Worm (Caenorhabditis elegans) whole organism, early embryonic: ENCODE data around the gene srsx-31.
A peak's percentile ranks its signal among the peaks of the same experiment; 100 is the strongest.

ENCODE experiments used
- B0310.2 ChIP-seq: sonication (generic microtip); optimal IDR thresholded peaks from 2 replicates; lab custom pipeline; 2016; ENCODE audit warnings: mild to moderate bottlenecking, missing genetic modification characterization, missing compliant biosample characterization
- F13C5.2 ChIP-seq: sonication (generic microtip); optimal IDR thresholded peaks from 2 replicates; lab custom pipeline; 2017; ENCODE audit warnings: mild to moderate bottlenecking, missing genetic modification characterization, inconsistent platforms, missing compliant biosample characterization
- aly-1 ChIP-seq: sonication (generic microtip); optimal IDR thresholded peaks from 2 replicates; lab custom pipeline; 2016; ENCODE audit warnings: missing genetic modification characterization, missing compliant biosample characterization
- ama-1 ChIP-seq: fragments of 150-350 bp; optimal IDR thresholded peaks from 2 replicates; lab custom pipeline; 2014
- ceh-13 ChIP-seq: fragments of 200-800 bp; sonication (Bioruptor generic); optimal IDR thresholded peaks from 2 replicates; lab custom pipeline; 2018; ENCODE audit warnings: mild to moderate bottlenecking, missing genetic modification characterization, missing compliant biosample characterization
- ceh-36 ChIP-seq: sonication (generic microtip); optimal IDR thresholded peaks from 2 replicates; lab custom pipeline; 2016; ENCODE audit warnings: missing genetic modification characterization, inconsistent platforms, missing compliant biosample characterization
- ets-7 ChIP-seq: sonication (generic microtip); optimal IDR thresholded peaks from 2 replicates; lab custom pipeline; 2016; ENCODE audit warnings: missing genotype, missing genetic modification characterization, missing compliant biosample characterization
- flt-1 ChIP-seq: fragments of 200-800 bp; sonication (Bioruptor generic); IDR thresholded peaks from 2 replicates; pipeline ENCODE4 v1.3.6; 2022; ENCODE audit warnings: missing genetic modification characterization, missing compliant biosample characterization
- hmbx-1 ChIP-seq: sonication (generic microtip); optimal IDR thresholded peaks from 2 replicates; lab custom pipeline; 2016; ENCODE audit warnings: mild to moderate bottlenecking, missing genetic modification characterization, missing compliant biosample characterization
- hmg-4 ChIP-seq: fragments of 200-800 bp; sonication (Bioruptor generic); optimal IDR thresholded peaks from 2 replicates; lab custom pipeline; 2018; ENCODE audit warnings: mild to moderate bottlenecking, missing genetic modification characterization, missing compliant biosample characterization
- hnd-1 ChIP-seq: sonication (generic microtip); optimal IDR thresholded peaks from 2 replicates; lab custom pipeline; 2016; ENCODE audit warnings: missing genetic modification characterization, missing compliant biosample characterization
- pes-1 ChIP-seq: fragments of 200-800 bp; sonication (Bioruptor generic); IDR thresholded peaks from 2 replicates; pipeline ENCODE4 v1.3.6; 2022; ENCODE audit warnings: missing genetic modification reagents, missing genetic modification characterization, missing compliant biosample characterization
- scrt-1 ChIP-seq: fragments of 200-800 bp; sonication (Bioruptor generic); IDR thresholded peaks from 2 replicates; pipeline ENCODE4 v1.3.6; 2022; ENCODE audit warnings: missing genetic modification characterization, missing compliant biosample characterization
- sea-1 ChIP-seq: fragments of 200-800 bp; sonication (Bioruptor generic); conservative IDR thresholded peaks from 2 replicates; pipeline ENCODE4 v1.3.6; 2022; ENCODE audit warnings: missing genetic modification characterization, missing compliant biosample characterization
- tbx-11 ChIP-seq: fragments of 200-800 bp; sonication (Bioruptor generic); IDR thresholded peaks from 2 replicates; pipeline ENCODE4 v1.3.6; 2022; ENCODE audit warnings: missing genetic modification characterization, missing compliant biosample characterization
- tbx-37 ChIP-seq: fragments of 200-800 bp; sonication (Bioruptor generic); conservative IDR thresholded peaks from 2 replicates; pipeline ENCODE4 v1.3.6; 2022; ENCODE audit warnings: missing genetic modification reagents, missing genetic modification characterization, missing compliant biosample characterization
- tra-4 ChIP-seq: sonication (generic microtip); optimal IDR thresholded peaks from 2 replicates; lab custom pipeline; 2017; ENCODE audit warnings: missing genetic modification characterization, missing compliant biosample characterization

srsx-31 gene

DNA sequence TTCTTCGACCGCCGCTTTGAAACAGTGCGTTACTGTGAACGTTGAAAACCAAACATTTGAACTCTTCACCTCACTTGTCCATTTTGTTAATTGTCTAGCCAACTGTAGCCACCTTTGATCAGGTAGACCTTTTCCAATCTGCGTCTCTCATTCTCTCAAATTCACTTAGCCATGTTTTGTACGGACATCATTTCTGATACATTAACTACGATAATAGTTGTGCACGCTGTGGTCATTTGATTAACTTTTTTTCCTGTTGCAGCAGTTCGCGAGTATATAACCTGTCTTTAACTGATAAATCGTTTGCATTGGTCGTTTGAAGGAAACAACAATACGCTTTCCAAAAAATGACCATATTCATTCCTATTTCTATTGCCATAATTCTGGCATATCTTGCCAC is 37.5 kb downstream of the srsx-31 start, which contains the start of gene cyp-29A2:
Gene cyp-29A2 (plus strand): TSS at position 190 of the 400 bp plus-strand sequence.
- TF ChIP-seq hmg-4 (GFP tag; lab: Kevin White, UChicago) (no peak), pes-1 (GFP tag; lab: Robert Waterston, UW) (no peak), ceh-36 (tag; lab: Kevin White, UChicago) (no peak), hnd-1 (tag; lab: Kevin White, UChicago) (no peak), tbx-37 (GFP tag; lab: Robert Waterston, UW) (no peak), flt-1 (no peak), scrt-1 (GFP tag; lab: Robert Waterston, UW) (no peak), sea-1 (GFP tag; lab: Robert Waterston, UW) (no peak), aly-1 (tag; lab: Kevin White, UChicago) (no peak), B0310.2 (tag; lab: Kevin White, UChicago) (no peak), tra-4 (no peak), tbx-11 (GFP tag; lab: Robert Waterston, UW) (no peak), ceh-13 (GFP tag; lab: Kevin White, UChicago) (no peak), ama-1 (lab: Kevin White, UChicago) (no peak), F13C5.2 (tag; lab: Kevin White, UChicago) (no peak), hmbx-1 (tag; lab: Kevin White, UChicago) (no peak), ets-7 (tag; lab: Kevin White, UChicago) (no peak)

DNA sequence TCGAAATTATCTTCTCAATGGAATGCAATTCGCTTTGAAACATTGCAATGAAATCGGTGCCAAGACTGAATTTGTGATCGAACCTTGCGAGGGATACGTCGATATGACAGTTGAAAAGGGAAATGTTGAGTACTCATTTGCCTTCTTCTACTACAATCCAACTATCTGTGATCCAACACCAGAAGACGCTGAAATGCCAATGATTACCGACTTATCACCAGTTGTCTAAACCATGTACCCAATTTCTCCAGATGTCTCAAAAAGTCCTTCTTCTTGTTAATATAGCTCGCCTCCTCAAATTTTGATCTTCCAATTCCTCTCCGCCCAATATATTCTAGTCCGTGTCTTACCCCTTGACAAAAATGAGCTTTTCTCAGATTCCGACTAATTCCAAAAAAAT is 38.7 kb downstream of the srsx-31 start:
- TF ChIP-seq tbx-11 (GFP tag; lab: Robert Waterston, UW), result no peak
- no peak for TF ChIP-seq B0310.2 (tag; lab: Kevin White, UChicago)
- no peak for TF ChIP-seq hnd-1 (tag; lab: Kevin White, UChicago)
- no peak for TF ChIP-seq ceh-36 (tag; lab: Kevin White, UChicago)
- TF ChIP-seq hmg-4 (GFP tag; lab: Kevin White, UChicago), result no peak
- TF ChIP-seq hmbx-1 (tag; lab: Kevin White, UChicago), result no peak
- TF ChIP-seq aly-1 (tag; lab: Kevin White, UChicago), result no peak
- no peak for TF ChIP-seq scrt-1 (GFP tag; lab: Robert Waterston, UW)
- TF ChIP-seq ceh-13 (GFP tag; lab: Kevin White, UChicago), result no peak
- no peak for TF ChIP-seq tbx-37 (GFP tag; lab: Robert Waterston, UW)
- no peak for TF ChIP-seq pes-1 (GFP tag; lab: Robert Waterston, UW)
- no peak for TF ChIP-seq ets-7 (tag; lab: Kevin White, UChicago)
- TF ChIP-seq tra-4, result no peak
- no peak for TF ChIP-seq flt-1
- TF ChIP-seq sea-1 (GFP tag; lab: Robert Waterston, UW), result no peak
- no peak for TF ChIP-seq F13C5.2 (tag; lab: Kevin White, UChicago)
- no peak for TF ChIP-seq ama-1 (lab: Kevin White, UChicago)

DNA sequence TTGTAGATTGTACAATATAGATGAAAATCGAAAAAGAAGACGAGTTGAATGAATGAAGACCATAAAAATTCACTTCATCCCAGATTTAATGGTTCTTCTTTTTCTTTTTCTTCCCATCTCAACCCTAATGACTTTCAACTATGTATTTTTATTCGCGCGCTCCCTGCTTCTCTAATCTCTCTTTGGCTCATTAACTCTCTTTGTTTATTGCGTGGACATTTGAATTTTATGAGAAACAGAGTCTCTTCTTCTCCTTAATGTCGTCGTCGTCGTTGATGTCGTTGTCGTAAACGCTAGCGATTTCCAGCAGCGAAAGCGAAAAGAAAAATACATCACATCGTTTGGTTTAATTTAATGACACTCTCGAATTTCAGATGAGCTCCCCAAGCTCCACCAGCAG is 40.3 kb downstream of the srsx-31 start:
- no peak for TF ChIP-seq B0310.2 (tag; lab: Kevin White, UChicago)
- TF ChIP-seq pes-1 (GFP tag; lab: Robert Waterston, UW), result no peak
- TF ChIP-seq tra-4, result no peak
- no peak for TF ChIP-seq sea-1 (GFP tag; lab: Robert Waterston, UW)
- no peak for TF ChIP-seq tbx-11 (GFP tag; lab: Robert Waterston, UW)
- no peak for TF ChIP-seq flt-1
- TF ChIP-seq ets-7 (tag; lab: Kevin White, UChicago), result no peak
- TF ChIP-seq ceh-13 (GFP tag; lab: Kevin White, UChicago), result no peak
- no peak for TF ChIP-seq F13C5.2 (tag; lab: Kevin White, UChicago)
- TF ChIP-seq ceh-36 (tag; lab: Kevin White, UChicago), result no peak
- no peak for TF ChIP-seq aly-1 (tag; lab: Kevin White, UChicago)

DNA sequence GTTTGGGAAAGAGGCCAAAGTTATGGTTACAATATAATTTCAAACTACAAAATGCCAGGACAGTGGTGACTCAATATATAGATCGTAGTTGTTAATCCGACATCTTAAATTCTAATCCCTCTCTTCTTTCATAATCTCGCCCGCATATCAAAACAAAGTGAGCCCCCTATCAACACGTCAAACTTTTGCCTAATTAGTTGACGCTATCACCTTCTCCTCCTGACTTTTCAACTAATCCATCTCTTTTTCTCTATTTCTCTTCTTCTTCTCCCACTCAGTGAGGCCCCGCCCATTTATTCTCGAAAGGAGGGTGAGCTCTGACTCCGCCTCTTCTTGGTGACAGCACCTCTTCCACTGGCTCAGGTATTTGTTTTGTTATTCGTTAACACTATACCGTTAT is 43.6 kb downstream of the srsx-31 start:
- TF ChIP-seq pes-1 (GFP tag; lab: Robert Waterston, UW) (no peak), ceh-36 (tag; lab: Kevin White, UChicago) (peak; percentile 19), hnd-1 (tag; lab: Kevin White, UChicago) (no peak)

DNA sequence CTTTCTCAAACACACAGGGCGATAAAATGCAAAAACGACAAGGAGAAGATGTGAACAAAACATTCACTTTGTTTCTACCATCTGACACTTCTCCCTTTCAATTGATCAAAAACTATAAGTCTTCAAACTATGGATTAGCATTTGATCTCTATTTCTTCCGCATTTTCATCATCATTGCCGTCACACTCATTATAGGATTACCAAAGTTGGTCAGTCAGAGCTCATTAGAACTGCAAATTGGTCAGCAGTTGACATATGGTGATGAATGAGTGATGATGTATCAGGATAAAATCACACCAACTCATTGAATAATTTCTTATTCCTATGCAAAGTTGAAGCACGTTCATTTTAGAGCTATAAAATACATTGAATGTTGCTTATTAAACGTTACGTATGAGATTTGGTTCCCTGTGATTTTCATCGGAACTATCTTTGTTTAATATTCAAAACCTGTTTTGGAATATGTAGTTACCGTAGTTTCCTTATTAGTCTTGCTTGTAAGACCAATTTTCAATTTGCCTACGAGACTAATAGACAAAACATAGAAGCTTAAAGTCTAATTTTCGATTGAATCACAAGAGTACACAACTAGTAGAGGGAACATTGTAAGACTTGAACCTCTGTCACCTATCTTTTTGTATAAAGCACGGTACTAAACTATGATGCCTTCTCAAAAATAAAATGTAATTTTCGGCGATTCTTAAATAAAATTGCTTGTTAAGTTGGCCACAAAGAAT is 45.3 kb downstream of the srsx-31 start:
- no peak for TF ChIP-seq ets-7 (tag; lab: Kevin White, UChicago)

DNA sequence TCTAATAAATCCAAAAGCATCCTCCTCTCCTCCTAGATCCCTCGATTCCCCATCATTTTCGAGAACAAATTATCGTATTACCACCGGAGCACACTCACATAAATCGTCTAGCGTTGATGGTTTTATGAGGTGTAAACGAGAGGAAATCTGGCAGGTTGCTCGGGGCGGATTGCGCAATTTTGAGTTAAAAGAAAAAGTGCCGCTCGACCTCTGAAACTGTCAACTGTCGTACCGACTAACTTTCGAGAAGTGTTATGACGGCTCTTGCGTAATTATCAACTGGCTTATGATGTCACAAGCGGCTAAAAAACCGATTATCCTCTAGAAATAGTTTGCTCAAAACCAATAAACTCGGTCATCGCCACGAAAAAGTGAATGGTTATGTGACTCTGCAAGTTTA is 48.4 kb downstream of the srsx-31 start:
- TF ChIP-seq aly-1 (tag; lab: Kevin White, UChicago) (no peak), tbx-11 (GFP tag; lab: Robert Waterston, UW) (no peak), pes-1 (GFP tag; lab: Robert Waterston, UW) (no peak), tbx-37 (GFP tag; lab: Robert Waterston, UW) (no peak), scrt-1 (GFP tag; lab: Robert Waterston, UW) (no peak), tra-4 (no peak), ceh-36 (tag; lab: Kevin White, UChicago) (no peak), hnd-1 (tag; lab: Kevin White, UChicago) (no peak), ama-1 (lab: Kevin White, UChicago) (no peak), sea-1 (GFP tag; lab: Robert Waterston, UW) (no peak), B0310.2 (tag; lab: Kevin White, UChicago) (no peak)

DNA sequence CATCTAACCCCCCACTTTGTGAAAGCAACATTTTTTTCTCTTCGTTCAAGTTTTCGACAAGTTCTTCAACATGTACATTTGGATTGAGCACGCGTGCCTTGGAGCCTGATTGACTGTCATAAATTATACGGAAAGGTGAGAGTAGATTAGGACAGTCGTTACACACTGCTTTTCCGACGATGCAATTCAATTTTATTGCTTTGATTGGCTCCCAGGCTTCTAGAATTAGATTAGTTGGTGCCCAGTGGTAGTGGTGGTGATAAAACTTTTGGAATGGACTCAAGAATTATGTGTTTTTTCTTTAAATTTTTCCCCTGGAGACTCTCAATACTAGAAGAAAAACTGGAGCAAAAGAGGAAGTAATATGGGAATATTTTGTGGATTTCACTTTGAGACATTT is 50.4 kb downstream of the srsx-31 start:
- TF ChIP-seq B0310.2 (tag; lab: Kevin White, UChicago), result no peak
